Worm (Caenorhabditis elegans) whole organism, dauer: ENCODE measurements around the gene arrd-17.

Experiments used
- unc-62 ChIP-seq: sonication (generic microtip); optimal IDR thresholded peaks from 2 replicates; lab custom pipeline; 2017; ENCODE audit warnings: missing biosample characterization, missing genetic modification reagents, missing genetic modification characterization

arrd-17 gene

ce11 chrIII:13642776-13643175, 12.2 kb upstream of the arrd-17 start:
- TF ChIP-seq unc-62 (GFP tag; lab: Kevin White, UChicago), result no peak

- no peak for TF ChIP-seq unc-62 (GFP tag; lab: Kevin White, UChicago)
Measured at ce11 chrIII:13642227-13642626, 11.6 kb upstream of the arrd-17 start, which contains the start of gene T12D8.10. Gene T12D8.10 (minus strand): TSS chrIII:13642327.

- TF ChIP-seq unc-62 (GFP tag; lab: Kevin White, UChicago), result no peak
Measured at ce11 chrIII:13641588-13641987, 11.0 kb upstream of the arrd-17 start, which contains the start of gene acbp-5. Gene acbp-5 (minus strand): TSS chrIII:13641688.

ce11 chrIII:13640869-13641268, 10.3 kb upstream of the arrd-17 start:
- no peak for TF ChIP-seq unc-62 (GFP tag; lab: Kevin White, UChicago)

- TF ChIP-seq unc-62 (GFP tag; lab: Kevin White, UChicago), result no peak
Measured at ce11 chrIII:13640003-13640499, 9.4 kb upstream of the arrd-17 start.

ce11 chrIII:13637681-13638080, 7.1 kb upstream of the arrd-17 start:
- no peak for TF ChIP-seq unc-62 (GFP tag; lab: Kevin White, UChicago)

ce11 chrIII:13635730-13636360, 5.2 kb upstream of the arrd-17 start:
- no peak for TF ChIP-seq unc-62 (GFP tag; lab: Kevin White, UChicago)

ce11 chrIII:13635235-13635634, 4.6 kb upstream of the arrd-17 start:
- TF ChIP-seq unc-62 (GFP tag; lab: Kevin White, UChicago), result no peak

- no peak for TF ChIP-seq unc-62 (GFP tag; lab: Kevin White, UChicago)
Measured at ce11 chrIII:13633826-13634225, 3.2 kb upstream of the arrd-17 start.

- no peak for TF ChIP-seq unc-62 (GFP tag; lab: Kevin White, UChicago)
Measured at ce11 chrIII:13626692-13627091, 3.9 kb downstream of the arrd-17 start, which contains the start of gene T12D8.5. Gene T12D8.5 (minus strand): TSS chrIII:13626786.

ce11 chrIII:13625650-13626430, 4.8 kb downstream of the arrd-17 start:
- TF ChIP-seq unc-62 (GFP tag; lab: Kevin White, UChicago), result no peak

ce11 chrIII:13624226-13624625, 6.4 kb downstream of the arrd-17 start, which contains the start of gene taf-9:
Gene taf-9 (plus strand): TSS chrIII:13624276.
- no peak for TF ChIP-seq unc-62 (GFP tag; lab: Kevin White, UChicago)

- TF ChIP-seq unc-62 (GFP tag; lab: Kevin White, UChicago), result no peak
Measured at ce11 chrIII:13623014-13623413, 7.6 kb downstream of the arrd-17 start, which contains the start of gene mlc-5. Gene mlc-5 (plus strand): TSS chrIII:13623314.

ce11 chrIII:13622268-13622667, 8.3 kb downstream of the arrd-17 start, which contains the start of gene hip-1:
Gene hip-1 (minus strand): TSS chrIII:13622492.
- no peak for TF ChIP-seq unc-62 (GFP tag; lab: Kevin White, UChicago)

- TF ChIP-seq unc-62 (GFP tag; lab: Kevin White, UChicago), result no peak
Measured at ce11 chrIII:13621717-13622116, 8.9 kb downstream of the arrd-17 start.

ce11 chrIII:13621012-13621411, 9.6 kb downstream of the arrd-17 start:
- no peak for TF ChIP-seq unc-62 (GFP tag; lab: Kevin White, UChicago)
